Fruit fly (Drosophila melanogaster): ENCODE measurements around the gene CG32650.

Gene CG32650

DNA sequence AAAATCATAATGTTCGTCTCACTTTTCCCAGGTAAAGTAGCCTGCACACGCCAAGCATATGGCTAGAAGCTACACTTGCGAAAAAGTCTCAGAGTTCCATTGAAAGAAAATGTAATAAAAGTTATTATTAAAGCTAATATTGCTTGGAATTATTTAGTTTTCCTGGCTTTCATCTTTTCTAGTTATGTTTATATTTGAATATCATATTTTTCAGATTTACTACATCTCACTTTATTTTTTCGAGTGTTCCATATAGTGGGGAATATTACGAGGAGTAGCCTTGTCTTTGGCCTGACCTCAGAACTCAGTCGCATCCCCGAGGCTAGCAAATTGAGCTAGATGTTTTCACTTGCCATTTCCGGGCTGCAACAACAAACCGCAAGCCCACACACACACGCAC lies 10.9 kb downstream of the CG32650 start:
- TF ChIP-seq CTCF (optimal IDR thresholded peaks at IDR 0.05) (no peak), CG8478 (optimal IDR thresholded peaks at IDR 0.05) (no peak)

DNA sequence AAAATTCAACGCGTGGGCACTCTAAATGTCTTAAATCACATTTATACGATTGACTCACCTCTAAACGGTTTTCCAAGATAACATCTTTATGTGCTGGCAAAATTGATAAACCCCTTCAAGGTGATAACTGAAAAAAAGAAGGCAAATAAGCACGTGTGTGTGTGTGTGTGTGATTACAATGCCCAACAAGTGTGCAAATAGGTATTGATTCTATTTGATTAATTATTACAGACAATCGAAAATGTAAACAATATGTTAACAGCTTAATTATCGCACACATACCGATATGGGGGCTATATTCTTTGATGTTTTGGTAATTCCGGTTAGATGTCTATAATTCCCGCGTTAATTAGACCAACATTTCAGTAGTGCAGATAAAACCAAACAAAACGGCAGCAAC lies 11.9 kb downstream of the CG32650 start:
- TF ChIP-seq CG8478 (optimal IDR thresholded peaks at IDR 0.05) = no peak
- TF ChIP-seq CTCF (optimal IDR thresholded peaks at IDR 0.05) = no peak

DNA sequence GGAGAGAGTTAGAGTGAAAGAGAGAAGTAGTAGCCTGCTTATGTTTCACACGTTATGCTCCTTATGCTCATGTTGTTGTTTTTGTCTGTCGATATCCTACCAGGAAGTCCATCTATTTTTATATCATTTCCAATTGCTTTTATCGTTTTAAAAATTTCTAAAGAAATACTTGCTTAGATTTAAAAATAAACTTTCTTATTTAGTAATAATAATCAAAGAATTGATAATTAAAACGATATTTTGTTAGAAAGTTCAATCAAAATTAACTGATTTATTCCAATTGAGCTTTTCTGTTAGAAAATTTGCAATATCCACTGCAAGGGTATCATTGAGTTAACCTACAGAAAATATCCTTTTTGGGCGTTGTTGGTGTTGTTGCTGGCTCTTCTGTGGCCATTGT lies 28.6 kb downstream of the CG32650 start:
- no peak for TF ChIP-seq CG8478 (optimal IDR thresholded peaks at IDR 0.05)
- TF ChIP-seq CTCF (optimal IDR thresholded peaks at IDR 0.05) = no peak

DNA sequence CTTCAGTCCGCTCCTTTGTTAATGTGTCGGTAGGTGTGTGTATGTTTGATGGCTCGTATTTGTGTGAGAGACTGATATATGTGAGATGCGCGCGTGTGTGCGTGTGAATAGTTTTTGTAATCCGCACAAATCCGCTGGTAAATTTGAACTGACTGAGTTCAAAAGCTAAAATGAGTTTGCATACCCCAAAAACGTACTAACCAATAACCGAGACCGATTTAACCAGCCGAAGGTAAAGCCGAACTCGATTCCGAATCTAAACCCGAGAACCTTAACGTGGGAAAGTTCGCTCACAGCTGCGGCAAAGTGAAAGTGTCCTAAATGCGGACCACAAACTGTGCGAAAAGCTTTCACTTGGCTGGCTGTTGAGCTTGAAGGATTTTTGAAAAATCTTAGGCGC lies 29.9 kb downstream of the CG32650 start:
- no peak for TF ChIP-seq CTCF (optimal IDR thresholded peaks at IDR 0.05)
- no peak for TF ChIP-seq CG8478 (optimal IDR thresholded peaks at IDR 0.05)

DNA sequence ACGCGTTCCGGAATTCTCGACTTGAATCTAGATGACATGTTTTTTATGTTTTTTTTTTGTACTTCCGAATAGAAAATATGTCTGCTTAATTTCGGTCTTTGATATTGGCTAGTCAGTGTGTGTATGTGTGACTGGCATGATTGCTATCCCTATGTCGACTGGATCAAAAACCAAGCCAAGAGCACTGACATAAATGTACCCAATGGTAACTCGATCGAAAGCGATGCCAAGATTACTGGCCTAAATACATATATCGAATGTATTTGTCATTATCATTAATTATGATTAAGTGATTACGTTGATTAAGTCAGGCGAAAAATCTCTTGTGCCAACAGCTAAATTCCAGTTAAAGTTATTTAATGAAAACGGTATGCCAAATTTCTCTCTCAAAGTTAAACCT lies 40.8 kb downstream of the CG32650 start, which contains the start of gene CG4661:
Gene CG4661 (minus strand): TSS at position 101 of the 400 bp plus-strand sequence.
- TF ChIP-seq CTCF (optimal IDR thresholded peaks at IDR 0.05) (no peak), CG8478 (optimal IDR thresholded peaks at IDR 0.05) (no peak)
